Worm (Caenorhabditis elegans) whole organism, L1 larva: Measurements from ENCODE around the gene T19B10.12.

Source experiments
- elt-2 ChIP-seq: sonication (generic microtip); optimal IDR thresholded peaks from 2 replicates; lab custom pipeline; 2016; ENCODE audit warnings: missing genetic modification characterization, mild to moderate bottlenecking, inconsistent platforms, missing compliant biosample characterization, missing genetic modification reagents
- snpc-4 ChIP-seq: fragments of 150-350 bp; optimal IDR thresholded peaks from 2 replicates; lab custom pipeline; 2014; ENCODE audit warnings: missing biosample characterization, missing genetic modification characterization

ce11 chrV:11260622-11261021, 9.8 kb downstream of the T19B10.12 start, which contains the start of gene F07B10.7:
- TF ChIP-seq snpc-4 = no peak
- no peak for TF ChIP-seq elt-2 (tag; lab: Kevin White, UChicago)
